Fruit fly (Drosophila melanogaster) whole organism: Measurements from ENCODE around the gene pros.

Source experiments
- CG8478 ChIP-seq: fragments of >200 bp; optimal IDR thresholded peaks from 2 replicates; lab custom pipeline; 2018; ENCODE audit warnings: inconsistent platforms
- Dll ChIP-seq: fragments of >200 bp; optimal IDR thresholded peaks from 2 replicates; lab custom pipeline; 2017
- EcR ChIP-seq, 2 experiments: fragments of >200 bp; optimal IDR thresholded peaks; 2 replicates each; lab custom pipeline; 2017; ENCODE audit warnings: missing biosample characterization in 2 of 2, missing genetic modification characterization in 2 of 2, missing genetic modification reagents in 2 of 2
- pan ChIP-seq: fragments of >200 bp; optimal IDR thresholded peaks from 2 replicates; lab custom pipeline; 2017
- psq ChIP-seq: fragments of >200 bp; optimal IDR thresholded peaks from 2 replicates; lab custom pipeline; 2017
- usp ChIP-seq: fragments of >200 bp; optimal IDR thresholded peaks from 2 replicates; lab custom pipeline; 2017; ENCODE audit warnings: missing biosample characterization, missing genetic modification characterization, mixed read lengths

dm6 chr3R:11281887-11282286 is 46.4 kb upstream of the pros start:
- TF ChIP-seq EcR (GFP tag; optimal IDR thresholded peaks at IDR 0.05; lab: Kevin White, UChicago) (no peak), usp (GFP tag; lab: Kevin White, UChicago) (no peak), pan (lab: Kevin White, UChicago) (no peak), psq (lab: Kevin White, UChicago) (no peak), CG8478 (lab: Kevin White, UChicago) (no peak), Dll (lab: Kevin White, UChicago) (no peak)
